Worm (Caenorhabditis elegans): ENCODE results near the gene sft-4.
A peak's percentile ranks its signal among the peaks of the same experiment; 100 is the strongest.

The sft-4 gene

ce11 chrX:5733728-5734252, 46.7 kb downstream of the sft-4 start, which contains the start of gene rgs-6:
Gene rgs-6, minus strand, starts transcription at chrX:5733778.
- TF ChIP-seq pes-1 (GFP tag; IDR thresholded peaks at IDR 0.05) (no peak), flt-1 (GFP tag; IDR thresholded peaks at IDR 0.05) (no peak), ama-1 (optimal IDR thresholded peaks at IDR 0.05) (no peak), hnd-1 (tag; optimal IDR thresholded peaks at IDR 0.05) (no peak), B0310.2 (tag; optimal IDR thresholded peaks at IDR 0.05) (no peak), hmg-4 (GFP tag; optimal IDR thresholded peaks at IDR 0.05) (no peak), tra-4 (tag; optimal IDR thresholded peaks at IDR 0.05) (no peak), aly-1 (tag; optimal IDR thresholded peaks at IDR 0.05) (no peak), scrt-1 (GFP tag; IDR thresholded peaks at IDR 0.05) (no peak), sea-1 (GFP tag; conservative IDR thresholded peaks at IDR 0.05) (no peak), F13C5.2 (tag; optimal IDR thresholded peaks at IDR 0.05) (no peak), ceh-36 (tag; optimal IDR thresholded peaks at IDR 0.05) (no peak), ets-7 (tag; optimal IDR thresholded peaks at IDR 0.05) (no peak), hmbx-1 (tag; optimal IDR thresholded peaks at IDR 0.05) (no peak), tbx-11 (GFP tag; IDR thresholded peaks at IDR 0.05) (no peak), tbx-37 (GFP tag; conservative IDR thresholded peaks at IDR 0.05) (no peak), ceh-13 (GFP tag; optimal IDR thresholded peaks at IDR 0.05) (no peak)

DNA sequence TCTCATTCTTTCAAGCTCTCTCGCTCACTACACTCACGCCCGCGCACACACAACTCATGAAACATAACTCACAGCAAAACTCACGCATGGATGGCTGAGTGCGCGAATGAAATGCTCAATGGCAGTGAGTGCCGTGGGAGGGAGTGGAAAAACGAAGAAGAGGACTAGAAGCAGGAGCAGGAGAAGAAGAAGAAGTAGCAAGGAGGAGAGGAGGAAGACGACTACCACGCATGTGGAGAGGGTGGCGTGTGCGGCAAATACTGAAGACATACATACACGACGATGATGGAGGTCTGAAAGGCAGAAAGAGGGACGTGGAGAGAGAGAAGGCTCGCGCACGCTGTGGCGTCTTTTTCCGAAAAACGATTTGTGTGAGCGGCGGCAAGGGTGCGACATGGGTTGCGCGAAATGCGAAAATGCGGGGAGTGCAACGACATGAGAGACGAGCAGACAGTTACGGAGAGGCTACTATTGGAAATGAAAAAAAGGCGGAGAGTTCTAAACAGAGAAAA, 51.5 kb downstream of the sft-4 start:
- TF ChIP-seq pes-1 (GFP tag; IDR thresholded peaks at IDR 0.05) = no peak
- TF ChIP-seq F13C5.2 (tag; optimal IDR thresholded peaks at IDR 0.05) = peak; percentile 31
